Worm (Caenorhabditis elegans): Measurements from ENCODE around the gene F59B1.4.

DNA sequence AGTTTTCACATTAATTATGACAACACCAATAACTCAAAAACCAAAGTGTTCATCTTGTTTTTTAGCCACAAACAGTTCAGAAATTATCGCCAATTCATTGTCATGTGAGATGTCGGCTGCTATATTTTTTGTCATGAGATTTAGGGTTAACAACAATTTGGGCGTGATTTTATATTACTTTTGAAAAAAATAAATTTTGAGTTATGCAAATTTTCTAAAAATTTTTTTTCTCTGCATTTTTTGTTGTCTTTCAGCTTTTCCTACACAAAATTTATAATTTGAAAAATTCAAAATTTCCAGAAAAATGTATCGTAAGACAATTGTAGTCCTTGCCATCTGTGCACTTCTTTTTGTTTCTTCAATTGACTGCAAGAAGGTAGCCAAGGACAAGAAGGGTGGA, 6.2 kb upstream of the F59B1.4 start, which contains the start of gene F59B1.2:
- TF ChIP-seq him-1 (tag; optimal IDR thresholded peaks at IDR 0.05) (no peak), dao-5 (tag; optimal IDR thresholded peaks at IDR 0.05) (no peak)

All from whole organism, L4/young adult.